Worm (Caenorhabditis elegans): ENCODE results near the gene W04G3.5.

W04G3.5 gene

DNA sequence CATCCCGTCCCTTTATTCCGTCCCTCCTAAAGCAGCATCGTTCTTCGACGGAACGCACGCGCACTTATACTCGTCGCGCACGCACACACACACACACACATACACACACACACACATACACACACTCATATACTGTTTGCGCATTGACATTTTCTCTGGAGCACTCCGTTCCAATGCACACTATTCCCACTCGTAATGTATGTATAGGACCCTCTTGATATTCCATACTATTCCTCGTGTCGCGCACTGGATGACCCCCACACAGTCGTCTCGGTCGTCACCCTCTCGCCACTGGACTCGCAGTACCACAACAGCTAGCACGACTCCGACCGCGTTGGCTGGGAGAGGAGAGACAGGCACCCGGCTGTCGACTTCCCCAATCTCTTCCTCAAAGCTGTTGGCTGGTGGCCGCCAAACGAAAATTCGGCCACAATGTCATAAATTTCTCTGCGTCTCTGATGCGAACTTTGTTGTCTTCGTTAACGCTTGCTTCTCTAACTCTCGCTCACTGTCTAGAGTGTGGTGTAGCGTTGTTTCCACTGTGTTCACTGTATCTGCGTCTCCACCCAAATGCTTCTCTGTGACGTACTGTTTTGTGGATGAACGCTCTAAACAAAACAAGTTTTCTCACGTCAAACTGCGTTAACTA is 42.3 kb upstream of the W04G3.5 start (continued):
- TF ChIP-seq sox-2 (GFP tag; IDR thresholded peaks at IDR 0.05) (no peak), rnt-1 (tag; optimal IDR thresholded peaks at IDR 0.05) (peak; percentile 94), T23F11.4 (GFP tag; optimal IDR thresholded peaks at IDR 0.05) (peak; percentile 57), dmd-4 (tag; optimal IDR thresholded peaks at IDR 0.05; ENCODE audit: borderline replicate concordance) (no peak), ttx-3 (tag; optimal IDR thresholded peaks at IDR 0.05) (no peak), fax-1 (tag; optimal IDR thresholded peaks at IDR 0.05) (no peak), tbx-2 (tag; optimal IDR thresholded peaks at IDR 0.05) (peak; percentile 96), ets-4 (tag; optimal IDR thresholded peaks at IDR 0.05) (peak; percentile 74), pag-3 (tag; optimal IDR thresholded peaks at IDR 0.05; ENCODE audit: borderline replicate concordance) (peak; percentile 58), fkh-10 (GFP tag; optimal IDR thresholded peaks at IDR 0.05) (no peak), npax-4 (tag; optimal IDR thresholded peaks at IDR 0.05) (no peak), eyg-1 (tag; optimal IDR thresholded peaks at IDR 0.05) (peak; percentile 71), unc-55 (GFP tag; optimal IDR thresholded peaks at IDR 0.05) (peak; percentile 85), tbx-7 (tag; optimal IDR thresholded peaks at IDR 0.05) (peak; percentile 58), ceh-6 (GFP tag; optimal IDR thresholded peaks at IDR 0.05) (peak; percentile 76), ceh-48 (tag; optimal IDR thresholded peaks at IDR 0.05) (peak; percentile 50), sox-4 (tag; optimal IDR thresholded peaks at IDR 0.05) (no peak), ceh-31 (tag; optimal IDR thresholded peaks at IDR 0.05) (peak; percentile 97), C38D4.7 (GFP tag; optimal IDR thresholded peaks at IDR 0.05) (no peak), hlh-13 (GFP tag; optimal IDR thresholded peaks at IDR 0.05) (no peak), unc-86 (tag; optimal IDR thresholded peaks at IDR 0.05) (no peak), pha-4 (tag; optimal IDR thresholded peaks at IDR 0.05) (no peak), ceh-18 (tag; optimal IDR thresholded peaks at IDR 0.05) (peak; percentile 86), hlh-8 (tag; optimal IDR thresholded peaks at IDR 0.05) (peak; percentile 69), unc-3 (GFP tag; conservative IDR thresholded peaks at IDR 0.05) (0 out of 2 replicates have a peak, but pooled peaks have one; percentile 14), unc-3 (tag; optimal IDR thresholded peaks at IDR 0.05) (no peak), hlh-15 (tag; optimal IDR thresholded peaks at IDR 0.05) (no peak)

DNA sequence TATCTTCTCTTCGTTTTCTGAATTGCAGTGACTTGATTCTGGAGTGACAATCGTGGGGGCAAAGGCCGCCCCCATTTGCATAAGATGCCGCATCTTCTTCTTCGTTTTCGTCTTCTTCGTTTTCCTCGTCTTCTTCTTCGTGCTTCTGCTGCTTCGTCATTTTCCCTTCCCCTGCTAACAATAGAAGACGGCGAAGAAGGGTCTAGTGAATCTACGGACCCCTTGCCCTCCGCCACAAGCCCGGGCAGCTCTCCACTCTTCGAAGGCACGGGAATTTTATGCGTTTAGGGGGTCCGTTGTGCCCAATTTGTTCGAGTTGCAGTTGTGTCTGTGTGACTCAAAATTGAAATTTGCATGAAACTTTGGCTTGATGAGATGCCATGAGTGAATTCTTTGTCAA is 41.6 kb upstream of the W04G3.5 start:
- TF ChIP-seq K02D7.2 (tag; optimal IDR thresholded peaks at IDR 0.05), result no peak
- TF ChIP-seq C38D4.7 (GFP tag; optimal IDR thresholded peaks at IDR 0.05), result peak; percentile 33
- no peak for TF ChIP-seq ama-1 (optimal IDR thresholded peaks at IDR 0.05)
- peak; percentile 16 for TF ChIP-seq unc-42 (tag; optimal IDR thresholded peaks at IDR 0.05)
- no peak for TF ChIP-seq nhr-11 (tag; optimal IDR thresholded peaks at IDR 0.05)
- peak; percentile 61 for TF ChIP-seq pros-1 (tag; optimal IDR thresholded peaks at IDR 0.05)

DNA sequence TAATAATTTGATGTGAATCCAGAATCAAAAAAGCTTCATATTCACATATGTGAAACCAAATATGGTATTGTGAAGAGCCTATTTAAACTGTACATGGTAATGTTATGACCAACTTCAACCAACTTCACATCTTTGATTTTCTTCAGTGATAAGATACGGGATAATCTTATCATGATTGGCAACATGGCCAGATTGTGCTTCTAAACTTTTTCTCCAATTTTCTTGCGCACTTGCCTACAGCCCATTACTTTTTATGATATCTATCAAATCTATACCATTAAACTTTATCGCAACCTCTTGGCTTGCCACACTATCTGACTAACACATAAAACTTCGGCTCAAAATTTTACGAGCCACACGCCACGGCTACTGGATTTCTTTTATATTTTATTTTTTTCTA is 41.0 kb upstream of the W04G3.5 start:
- TF ChIP-seq eyg-1 (tag; optimal IDR thresholded peaks at IDR 0.05) (no peak), ceh-2 (tag; optimal IDR thresholded peaks at IDR 0.05) (no peak), rnt-1 (tag; optimal IDR thresholded peaks at IDR 0.05) (no peak), hlh-15 (tag; optimal IDR thresholded peaks at IDR 0.05) (no peak), ztf-16 (tag; optimal IDR thresholded peaks at IDR 0.05) (no peak), ceh-45 (GFP tag; IDR thresholded peaks at IDR 0.05) (no peak)

DNA sequence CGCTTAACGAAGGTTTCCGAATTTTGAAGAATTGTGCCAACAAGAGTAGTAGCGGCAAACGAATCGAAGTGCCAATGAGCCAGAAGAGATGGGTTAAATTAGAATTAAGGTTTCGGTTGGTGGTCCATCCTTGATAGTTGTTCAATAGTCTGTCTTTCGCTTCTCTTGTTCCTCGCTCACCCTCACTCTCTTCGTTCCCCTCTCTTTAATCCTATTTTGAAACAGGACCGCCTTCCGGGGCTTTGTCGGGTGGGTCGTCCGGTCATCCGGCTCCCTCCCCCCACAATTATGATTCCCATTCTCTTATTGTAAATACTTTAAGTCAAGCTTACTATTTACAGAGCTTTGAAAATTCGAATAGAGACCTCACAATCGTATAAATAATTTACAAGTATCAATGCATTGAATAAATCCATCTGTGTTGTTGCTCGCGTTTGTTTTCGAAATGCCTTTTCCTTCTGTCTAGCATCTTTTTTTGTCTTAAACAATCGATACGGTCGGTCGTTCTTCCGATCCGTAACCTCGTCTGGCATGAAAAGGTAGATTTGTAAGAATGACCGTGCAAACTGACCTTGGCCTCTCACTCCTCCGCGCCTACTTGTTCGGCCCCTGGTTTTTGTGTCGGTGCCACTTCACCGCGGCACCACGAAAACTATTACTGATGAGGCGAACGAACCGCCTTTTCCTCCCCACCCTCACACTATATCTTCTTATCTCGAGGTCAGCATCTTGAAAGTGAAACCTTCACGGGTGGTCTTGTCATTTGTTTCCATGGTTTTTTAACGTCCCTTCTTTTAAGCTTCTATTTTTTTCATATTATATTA is 40.1 kb upstream of the W04G3.5 start:
- peak; percentile 88 for TF ChIP-seq unc-42 (tag; optimal IDR thresholded peaks at IDR 0.05)
- no peak for TF ChIP-seq hlh-30 (tag; optimal IDR thresholded peaks at IDR 0.05; ENCODE audit: insufficient read depth)

Data from whole organism, late embryonic.